Worm (Caenorhabditis elegans) whole organism, early embryonic: ENCODE measurements around the gene C08F8.15.
"Not testable (repeated sequence)": the region's sequence is repeated elsewhere in the genome, so short reads cannot be mapped to it uniquely, and the experiment has no call there.

Source experiments
- ama-1 ChIP-seq: fragments of 150-350 bp; optimal IDR thresholded peaks from 2 replicates; lab custom pipeline; 2014
- ceh-36 ChIP-seq: sonication (generic microtip); optimal IDR thresholded peaks from 2 replicates; lab custom pipeline; 2016; ENCODE audit warnings: missing genetic modification characterization, inconsistent platforms, missing compliant biosample characterization
- hmbx-1 ChIP-seq: sonication (generic microtip); optimal IDR thresholded peaks from 2 replicates; lab custom pipeline; 2016; ENCODE audit warnings: mild to moderate bottlenecking, missing genetic modification characterization, missing compliant biosample characterization
- scrt-1 ChIP-seq: fragments of 200-800 bp; sonication (Bioruptor generic); IDR thresholded peaks from 2 replicates; pipeline ENCODE4 v1.3.6; 2022; ENCODE audit warnings: missing genetic modification characterization, missing compliant biosample characterization
- sea-1 ChIP-seq: fragments of 200-800 bp; sonication (Bioruptor generic); conservative IDR thresholded peaks from 2 replicates; pipeline ENCODE4 v1.3.6; 2022; ENCODE audit warnings: missing genetic modification characterization, missing compliant biosample characterization
- tbx-37 ChIP-seq: fragments of 200-800 bp; sonication (Bioruptor generic); conservative IDR thresholded peaks from 2 replicates; pipeline ENCODE4 v1.3.6; 2022; ENCODE audit warnings: missing genetic modification reagents, missing genetic modification characterization, missing compliant biosample characterization

DNA sequence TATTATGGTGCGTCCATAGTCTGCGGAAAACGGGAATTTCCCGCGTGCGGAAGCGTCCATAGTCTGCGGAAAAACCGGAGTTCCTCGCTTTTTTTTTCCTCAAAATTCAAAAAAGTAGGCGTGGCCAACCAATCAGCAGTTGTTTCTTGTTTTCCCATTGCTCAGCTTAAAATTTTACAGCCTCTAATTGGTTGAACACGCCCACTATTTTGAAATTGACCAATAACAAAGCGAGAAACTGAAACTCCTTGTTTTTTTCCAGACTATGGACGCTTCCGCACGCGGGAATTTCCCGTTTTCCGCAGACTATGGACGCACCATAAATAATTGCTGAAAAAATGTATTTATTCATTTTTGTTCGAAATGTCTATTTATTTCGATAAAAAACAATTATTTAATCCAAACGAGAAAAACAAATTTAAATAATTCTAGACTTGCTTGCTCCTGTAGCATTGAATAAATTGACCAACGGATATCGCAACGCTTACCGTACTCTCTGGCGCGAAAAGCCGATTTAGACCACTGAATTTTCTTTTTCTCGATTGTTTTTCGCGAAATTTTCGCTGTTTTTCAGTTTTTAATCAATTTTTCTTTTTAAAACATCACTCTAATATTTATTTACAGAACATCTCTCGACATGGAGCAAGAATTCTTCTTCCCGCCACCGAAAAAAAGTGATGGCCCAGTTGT lies 6.0 kb downstream of the C08F8.15 start, which contains the start of gene C08F8.3:
- TF ChIP-seq ama-1 (lab: Kevin White, UChicago); ceh-36; sea-1; tbx-37 (GFP tag; lab: Robert Waterston, UW); scrt-1 (GFP tag; lab: Robert Waterston, UW); hmbx-1 (tag; lab: Kevin White, UChicago): not testable (repeated sequence)
